Fruit fly (Drosophila melanogaster): Measurements from ENCODE around the gene Fum1.

Fum1 gene

DNA sequence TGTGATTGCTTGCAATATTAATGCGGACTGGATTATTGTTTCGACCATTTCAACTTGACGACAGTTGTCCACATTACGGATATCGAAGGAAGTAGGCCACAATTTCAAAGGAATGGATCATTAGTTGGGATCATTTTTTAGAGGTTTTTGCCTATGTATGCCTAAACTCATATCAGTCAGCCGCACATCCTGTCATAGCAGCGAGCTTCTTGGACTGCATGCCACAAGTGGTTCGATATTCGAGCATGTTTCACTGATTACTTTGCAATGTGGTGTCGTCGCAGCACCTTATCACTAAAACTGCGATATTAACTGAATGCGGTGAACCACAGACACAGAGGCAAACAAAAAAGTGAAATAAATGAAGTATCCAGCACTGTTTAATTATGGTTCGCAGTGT is 14.2 kb upstream of the Fum1 start:
- TF ChIP-seq CG6792 (GFP tag; optimal IDR thresholded peaks at IDR 0.05), result no peak

DNA sequence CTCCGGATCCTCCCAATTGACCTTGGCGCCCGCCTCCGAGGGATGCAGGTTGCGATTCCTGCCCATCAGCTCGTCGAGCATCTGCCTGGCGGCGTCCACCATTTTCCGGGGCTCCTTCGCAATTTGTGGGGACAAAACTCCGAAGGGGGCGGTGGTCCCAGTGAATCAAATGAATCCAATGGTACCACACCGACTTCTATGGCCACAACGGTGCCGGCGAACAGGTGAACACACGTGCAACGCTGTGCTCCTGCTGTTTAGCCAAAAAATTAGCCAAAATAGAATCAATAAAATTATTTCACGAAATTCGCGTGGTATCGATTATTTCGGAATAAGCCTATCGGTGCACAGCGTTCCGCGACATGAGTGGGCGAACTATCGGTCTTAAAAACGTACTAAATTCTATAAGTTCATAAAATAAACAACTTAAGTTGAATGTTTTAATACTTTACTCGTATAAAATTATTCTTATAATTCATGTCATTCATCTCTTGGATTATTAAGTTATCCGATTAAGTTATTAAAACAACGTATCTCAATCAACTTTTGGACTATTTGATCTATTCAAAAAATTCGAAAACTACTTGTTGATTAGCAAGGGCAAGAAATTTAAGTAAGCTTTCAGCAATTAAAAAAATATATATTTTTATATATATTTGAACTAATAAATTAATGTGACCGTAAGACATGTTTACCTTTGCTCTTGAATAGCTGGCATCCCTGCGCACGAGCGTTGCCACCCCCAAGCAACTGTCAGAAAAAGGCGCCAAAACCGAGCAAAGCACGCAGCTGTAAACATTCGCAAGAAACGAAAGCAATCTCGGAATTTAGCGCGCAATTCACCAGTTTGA is 4.4 kb upstream of the Fum1 start, which contains the start of the genes CG3198 and Mcm6:
CG3198 (minus strand) TSS at position 337 of the 851 bp plus-strand sequence.
Mcm6 (plus strand) TSS at position 751 of the 851 bp plus-strand sequence.
- TF ChIP-seq Ets21C (GFP tag; optimal IDR thresholded peaks at IDR 0.05), result no peak
- TF ChIP-seq achi (GFP tag; optimal IDR thresholded peaks at IDR 0.05), result peak; percentile 98
- no peak for TF ChIP-seq fd85E (GFP tag; optimal IDR thresholded peaks at IDR 0.05)
- TF ChIP-seq lz (GFP tag; optimal IDR thresholded peaks at IDR 0.05), result no peak
- peak; percentile 76 for TF ChIP-seq fkh (GFP tag; optimal IDR thresholded peaks at IDR 0.05)

DNA sequence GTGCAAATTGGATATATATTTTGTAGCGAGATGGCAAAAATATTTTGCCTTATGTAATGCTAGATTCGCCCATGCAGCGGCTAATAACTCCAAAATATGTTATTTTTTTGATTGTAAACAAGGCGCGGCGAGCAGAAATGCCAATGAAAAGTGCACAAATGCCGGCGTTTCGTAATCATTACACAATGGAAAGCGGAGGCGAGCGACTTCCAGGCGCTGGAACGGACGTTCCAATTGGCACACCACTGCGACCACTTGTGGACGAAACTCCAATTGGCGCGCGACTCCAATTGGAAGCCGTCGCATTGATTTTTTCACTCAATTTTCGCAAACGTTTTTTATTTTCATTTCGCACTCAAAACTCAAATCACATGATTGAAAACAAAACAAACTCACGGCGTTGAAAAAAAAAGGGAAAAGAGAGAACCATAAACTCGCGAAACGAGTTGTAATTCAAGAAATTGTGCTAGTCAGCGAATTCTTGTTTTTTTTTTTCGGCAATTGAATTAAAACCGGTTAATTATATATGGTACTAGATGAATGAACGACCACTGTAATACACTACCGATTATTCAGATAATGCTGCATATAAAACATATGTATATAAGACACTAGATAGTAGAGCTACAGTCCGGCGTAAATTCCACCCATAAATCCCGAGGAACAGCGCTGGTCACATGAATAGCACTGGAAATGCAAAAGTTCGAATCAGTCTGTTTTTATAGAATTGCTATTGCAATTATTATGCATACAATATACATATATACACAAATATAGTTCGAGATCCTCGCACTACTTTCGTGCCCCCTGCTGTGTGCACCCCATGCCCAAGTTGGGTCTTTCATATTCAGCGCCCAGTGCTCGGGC is 644 bp downstream of the Fum1 start, which contains the start of gene ND-ASHI:
ND-ASHI (minus strand) TSS at position 484 of the 867 bp plus-strand sequence.
- TF ChIP-seq spab (GFP tag; optimal IDR thresholded peaks at IDR 0.05), result peak; percentile 96
- peak; percentile 94 for TF ChIP-seq dsx (GFP tag; optimal IDR thresholded peaks at IDR 0.05; ENCODE audit: poor library complexity, severe bottlenecking)
- peak; percentile 97 for TF ChIP-seq esn (GFP tag; optimal IDR thresholded peaks at IDR 0.05)
- peak; percentile 97 for TF ChIP-seq Eip75B (GFP tag; optimal IDR thresholded peaks at IDR 0.05)
- peak; percentile 96 for TF ChIP-seq Smox (GFP tag; optimal IDR thresholded peaks at IDR 0.05)
- peak; percentile 97 for TF ChIP-seq lz (GFP tag; optimal IDR thresholded peaks at IDR 0.05)
- TF ChIP-seq Eip78C (GFP tag), result peak; percentile 99
- peak; percentile 93 for TF ChIP-seq CG8319 (GFP tag; optimal IDR thresholded peaks at IDR 0.05)
- peak; percentile 97 for TF ChIP-seq Gug (GFP tag; IDR thresholded peaks at IDR 0.05)
- TF ChIP-seq salr (GFP tag; optimal IDR thresholded peaks at IDR 0.05), result peak; percentile 94 to 95
- TF ChIP-seq Sox14 (GFP tag; optimal IDR thresholded peaks at IDR 0.05), result peak; percentile 97
- TF ChIP-seq acj6 (GFP tag; optimal IDR thresholded peaks at IDR 0.05), result peak; percentile 97
- TF ChIP-seq Sox102F (GFP tag; optimal IDR thresholded peaks at IDR 0.05), result peak; percentile 96
- TF ChIP-seq Met (GFP tag; optimal IDR thresholded peaks at IDR 0.05), result peak; percentile 96
- peak; percentile 96 for TF ChIP-seq CG8632 (GFP tag; optimal IDR thresholded peaks at IDR 0.05)
- TF ChIP-seq CG8119 (GFP tag; IDR thresholded peaks at IDR 0.05), result peak; percentile 97
- peak; percentile 50 for TF ChIP-seq Hr38 (GFP tag; optimal IDR thresholded peaks at IDR 0.05)
- peak; percentile 98 for TF ChIP-seq CG1621 (tag; optimal IDR thresholded peaks at IDR 0.05)
- TF ChIP-seq CG11294 (GFP tag; IDR thresholded peaks at IDR 0.05), result peak; percentile 95
- TF ChIP-seq cyc (GFP tag; optimal IDR thresholded peaks at IDR 0.05), result peak; percentile 97
- peak; percentile 95 for TF ChIP-seq CG7368 (GFP tag; optimal IDR thresholded peaks at IDR 0.05)
- no peak for TF ChIP-seq fkh (GFP tag; optimal IDR thresholded peaks at IDR 0.05)
- TF ChIP-seq CG32006 (GFP tag; optimal IDR thresholded peaks at IDR 0.05), result peak; percentile 97
- peak; percentile 97 for TF ChIP-seq OdsH (GFP tag; optimal IDR thresholded peaks at IDR 0.05)
- peak; percentile 93 for TF ChIP-seq CG4318 (GFP tag; optimal IDR thresholded peaks at IDR 0.05)
- TF ChIP-seq Ets96B (tag; optimal IDR thresholded peaks at IDR 0.05), result peak; percentile 95
- peak; percentile 96 for TF ChIP-seq CG6792 (GFP tag; optimal IDR thresholded peaks at IDR 0.05)
- TF ChIP-seq ss (GFP tag; optimal IDR thresholded peaks at IDR 0.05), result peak; percentile 98
- TF ChIP-seq Lpt (GFP tag; optimal IDR thresholded peaks at IDR 0.05), result peak; percentile 96
- peak; percentile 94 for TF ChIP-seq Sox15 (GFP tag; optimal IDR thresholded peaks at IDR 0.05)
- peak; percentile 91 for TF ChIP-seq Ets21C (GFP tag; optimal IDR thresholded peaks at IDR 0.05)
- TF ChIP-seq CG11762 (GFP tag; optimal IDR thresholded peaks at IDR 0.05; ENCODE audit: insufficient read depth), result peak; percentile 96
- TF ChIP-seq eg (GFP tag; IDR thresholded peaks at IDR 0.05), result peak; percentile 99
- TF ChIP-seq Hr39 (GFP tag; optimal IDR thresholded peaks at IDR 0.05), result peak; percentile 96
- TF ChIP-seq fd59A (GFP tag; optimal IDR thresholded peaks at IDR 0.05), result peak; percentile 97
- peak; percentile 95 for TF ChIP-seq CG16779 (tag; optimal IDR thresholded peaks at IDR 0.05)
- peak; percentile 98 for TF ChIP-seq pdm3 (GFP tag; optimal IDR thresholded peaks at IDR 0.05)
- peak; percentile 97 for TF ChIP-seq topi (GFP tag; optimal IDR thresholded peaks at IDR 0.05)
- TF ChIP-seq svp (GFP tag), result peak; percentile 98
- peak; percentile 85 for TF ChIP-seq Blimp-1 (GFP tag; optimal IDR thresholded peaks at IDR 0.05)
- peak; percentile 96 for TF ChIP-seq CG9139 (GFP tag; optimal IDR thresholded peaks at IDR 0.05)
